Worm (Caenorhabditis elegans): ENCODE results near the gene C18G1.9.

The C18G1.9 gene

DNA sequence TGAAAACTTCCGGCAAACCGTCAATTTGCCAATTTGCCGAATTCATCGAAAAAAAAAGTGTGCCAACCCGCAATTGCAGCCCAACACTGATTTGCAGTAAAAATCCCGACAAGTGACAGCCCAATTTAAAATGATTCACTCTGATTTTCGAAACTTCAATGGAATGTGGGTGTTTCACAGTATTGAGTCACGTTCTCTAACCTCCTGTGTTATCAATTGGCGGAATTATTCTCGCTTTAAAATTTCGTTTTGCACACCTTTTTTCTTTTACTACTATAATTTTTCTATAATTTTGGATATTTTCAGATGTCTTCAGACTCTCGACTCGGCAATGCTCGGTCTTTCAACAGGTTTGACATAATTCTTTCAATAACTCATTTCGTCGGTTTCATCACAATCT is 47.2 kb downstream of the C18G1.9 start, which contains the start of gene F39G3.5:
Gene F39G3.5, plus strand, starts transcription at position 301 of the 400 bp plus-strand sequence.
- TF ChIP-seq lin-32 (GFP tag; optimal IDR thresholded peaks at IDR 0.05) (no peak), ceh-39 (tag; optimal IDR thresholded peaks at IDR 0.05) (no peak), mab-5 (tag; optimal IDR thresholded peaks at IDR 0.05) (no peak), unc-62 (GFP tag; optimal IDR thresholded peaks at IDR 0.05) (no peak), lsy-2 (tag; optimal IDR thresholded peaks at IDR 0.05) (no peak), ztf-11 (tag; optimal IDR thresholded peaks at IDR 0.05) (no peak), sptf-1 (tag; optimal IDR thresholded peaks at IDR 0.05) (no peak), hlh-1 (tag; optimal IDR thresholded peaks at IDR 0.05) (no peak), mep-1 (tag; optimal IDR thresholded peaks at IDR 0.05) (no peak), ceh-43 (GFP tag; optimal IDR thresholded peaks at IDR 0.05) (no peak), flh-1 (GFP tag; optimal IDR thresholded peaks at IDR 0.05) (no peak), cnd-1 (tag; optimal IDR thresholded peaks at IDR 0.05) (no peak), elt-3 (tag; optimal IDR thresholded peaks at IDR 0.05) (no peak), ham-2 (GFP tag; optimal IDR thresholded peaks at IDR 0.05) (no peak), bed-3 (GFP tag; optimal IDR thresholded peaks at IDR 0.05) (no peak), elt-1 (tag; optimal IDR thresholded peaks at IDR 0.05; ENCODE audit: borderline replicate concordance, insufficient read depth) (no peak), nhr-12 (tag; optimal IDR thresholded peaks at IDR 0.05) (no peak)

DNA sequence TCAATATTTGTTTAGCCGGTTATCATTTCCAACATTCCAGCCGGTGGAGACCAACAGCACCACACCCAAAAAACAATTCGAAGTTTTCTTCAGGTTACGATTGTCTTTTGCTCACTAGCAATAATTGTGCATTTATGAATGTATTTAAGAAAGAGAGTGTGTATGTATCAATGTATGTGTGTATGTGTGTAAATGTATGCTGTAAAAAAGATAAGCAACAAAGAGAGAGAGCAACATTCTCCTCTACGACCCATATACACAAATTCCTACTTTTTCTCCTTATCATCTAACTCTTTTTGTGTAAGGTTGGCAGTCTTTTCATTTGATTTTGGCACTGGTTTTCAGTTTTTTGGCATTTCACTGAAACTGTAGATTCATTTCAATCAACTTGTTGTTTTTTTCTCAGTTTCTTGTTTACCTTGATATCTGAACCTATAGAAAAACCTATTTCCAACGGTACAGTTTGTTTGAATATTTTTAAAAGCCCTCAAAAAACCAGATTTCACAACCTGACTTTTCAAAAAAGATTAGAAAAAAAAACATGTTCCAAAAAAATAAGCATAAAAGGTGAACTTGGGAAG is 48.6 kb downstream of the C18G1.9 start:
- TF ChIP-seq lin-13 (tag; optimal IDR thresholded peaks at IDR 0.05) = no peak
- no peak for TF ChIP-seq ceh-39 (tag; optimal IDR thresholded peaks at IDR 0.05)
- TF ChIP-seq snpc-4 (tag; optimal IDR thresholded peaks at IDR 0.05) = no peak
- no peak for TF ChIP-seq lin-32 (GFP tag; optimal IDR thresholded peaks at IDR 0.05)
- TF ChIP-seq nhr-2 (tag; optimal IDR thresholded peaks at IDR 0.05) = no peak
- no peak for TF ChIP-seq hlh-1 (tag; optimal IDR thresholded peaks at IDR 0.05)
- no peak for TF ChIP-seq M03D4.4 (tag; optimal IDR thresholded peaks at IDR 0.05)
- no peak for TF ChIP-seq blmp-1 (tag; optimal IDR thresholded peaks at IDR 0.05)

DNA sequence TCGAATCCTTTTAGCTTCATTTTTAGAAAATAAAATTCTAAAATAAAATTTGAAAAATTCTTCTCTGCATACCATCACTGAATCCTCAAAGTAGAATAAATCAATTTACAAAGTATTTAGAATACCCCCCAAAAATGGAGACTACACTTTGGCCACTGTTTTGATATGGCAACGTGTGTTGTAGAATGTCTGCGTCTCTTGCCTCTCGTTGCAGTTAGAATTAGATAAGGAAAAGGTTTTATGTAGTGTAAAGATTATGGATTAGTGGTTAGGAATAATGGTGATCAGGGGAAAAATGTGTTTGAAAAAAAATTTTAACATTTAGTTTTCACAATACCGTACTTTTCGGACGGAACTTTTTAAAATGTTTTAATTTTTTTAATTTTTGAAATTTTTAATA is 49.6 kb downstream of the C18G1.9 start, which contains the start of gene prx-6:
Gene prx-6, minus strand, starts transcription at position 129 of the 400 bp plus-strand sequence.
- TF ChIP-seq ceh-83 (GFP tag; optimal IDR thresholded peaks at IDR 0.05) (no peak), tbx-8 (GFP tag; optimal IDR thresholded peaks at IDR 0.05) (no peak), sem-2 (GFP tag; optimal IDR thresholded peaks at IDR 0.05) (no peak), snpc-4 (tag; optimal IDR thresholded peaks at IDR 0.05) (no peak), pha-4 (tag; optimal IDR thresholded peaks at IDR 0.05) (no peak), elt-1 (tag; optimal IDR thresholded peaks at IDR 0.05; ENCODE audit: borderline replicate concordance, insufficient read depth) (no peak), elt-3 (tag; optimal IDR thresholded peaks at IDR 0.05) (no peak), ham-2 (GFP tag; optimal IDR thresholded peaks at IDR 0.05) (no peak), nhr-2 (tag; optimal IDR thresholded peaks at IDR 0.05) (no peak), zip-8 (tag; optimal IDR thresholded peaks at IDR 0.05) (no peak), blmp-1 (tag; optimal IDR thresholded peaks at IDR 0.05) (no peak), unc-62 (GFP tag; optimal IDR thresholded peaks at IDR 0.05) (no peak), hlh-1 (tag; optimal IDR thresholded peaks at IDR 0.05) (no peak), ceh-39 (tag; optimal IDR thresholded peaks at IDR 0.05) (no peak), unc-39 (tag; optimal IDR thresholded peaks at IDR 0.05) (no peak), cnd-1 (tag; optimal IDR thresholded peaks at IDR 0.05) (no peak), ceh-43 (GFP tag; optimal IDR thresholded peaks at IDR 0.05) (no peak)

All from whole organism, mixed stage, embryonic.